Worm (Caenorhabditis elegans) whole organism, early embryonic: ENCODE measurements around the gene lin-9.
A peak's percentile ranks its signal among the peaks of the same experiment; 100 is the strongest.

Experiments used
- B0310.2 ChIP-seq: sonication (generic microtip); optimal IDR thresholded peaks from 2 replicates; lab custom pipeline; 2016; ENCODE audit warnings: mild to moderate bottlenecking, missing genetic modification characterization, missing compliant biosample characterization
- aly-1 ChIP-seq: sonication (generic microtip); optimal IDR thresholded peaks from 2 replicates; lab custom pipeline; 2016; ENCODE audit warnings: missing genetic modification characterization, missing compliant biosample characterization
- ama-1 ChIP-seq: fragments of 150-350 bp; optimal IDR thresholded peaks from 2 replicates; lab custom pipeline; 2014
- ceh-36 ChIP-seq: sonication (generic microtip); optimal IDR thresholded peaks from 2 replicates; lab custom pipeline; 2016; ENCODE audit warnings: missing genetic modification characterization, inconsistent platforms, missing compliant biosample characterization
- ets-7 ChIP-seq: sonication (generic microtip); optimal IDR thresholded peaks from 2 replicates; lab custom pipeline; 2016; ENCODE audit warnings: missing genotype, missing genetic modification characterization, missing compliant biosample characterization
- flt-1 ChIP-seq: fragments of 200-800 bp; sonication (Bioruptor generic); IDR thresholded peaks from 2 replicates; pipeline ENCODE4 v1.3.6; 2022; ENCODE audit warnings: missing genetic modification characterization, missing compliant biosample characterization
- hmbx-1 ChIP-seq: sonication (generic microtip); optimal IDR thresholded peaks from 2 replicates; lab custom pipeline; 2016; ENCODE audit warnings: mild to moderate bottlenecking, missing genetic modification characterization, missing compliant biosample characterization
- hmg-4 ChIP-seq: fragments of 200-800 bp; sonication (Bioruptor generic); optimal IDR thresholded peaks from 2 replicates; lab custom pipeline; 2018; ENCODE audit warnings: mild to moderate bottlenecking, missing genetic modification characterization, missing compliant biosample characterization
- hnd-1 ChIP-seq: sonication (generic microtip); optimal IDR thresholded peaks from 2 replicates; lab custom pipeline; 2016; ENCODE audit warnings: missing genetic modification characterization, missing compliant biosample characterization
- pes-1 ChIP-seq: fragments of 200-800 bp; sonication (Bioruptor generic); IDR thresholded peaks from 2 replicates; pipeline ENCODE4 v1.3.6; 2022; ENCODE audit warnings: missing genetic modification reagents, missing genetic modification characterization, missing compliant biosample characterization
- tbx-11 ChIP-seq: fragments of 200-800 bp; sonication (Bioruptor generic); IDR thresholded peaks from 2 replicates; pipeline ENCODE4 v1.3.6; 2022; ENCODE audit warnings: missing genetic modification characterization, missing compliant biosample characterization
- tbx-37 ChIP-seq: fragments of 200-800 bp; sonication (Bioruptor generic); conservative IDR thresholded peaks from 2 replicates; pipeline ENCODE4 v1.3.6; 2022; ENCODE audit warnings: missing genetic modification reagents, missing genetic modification characterization, missing compliant biosample characterization

DNA sequence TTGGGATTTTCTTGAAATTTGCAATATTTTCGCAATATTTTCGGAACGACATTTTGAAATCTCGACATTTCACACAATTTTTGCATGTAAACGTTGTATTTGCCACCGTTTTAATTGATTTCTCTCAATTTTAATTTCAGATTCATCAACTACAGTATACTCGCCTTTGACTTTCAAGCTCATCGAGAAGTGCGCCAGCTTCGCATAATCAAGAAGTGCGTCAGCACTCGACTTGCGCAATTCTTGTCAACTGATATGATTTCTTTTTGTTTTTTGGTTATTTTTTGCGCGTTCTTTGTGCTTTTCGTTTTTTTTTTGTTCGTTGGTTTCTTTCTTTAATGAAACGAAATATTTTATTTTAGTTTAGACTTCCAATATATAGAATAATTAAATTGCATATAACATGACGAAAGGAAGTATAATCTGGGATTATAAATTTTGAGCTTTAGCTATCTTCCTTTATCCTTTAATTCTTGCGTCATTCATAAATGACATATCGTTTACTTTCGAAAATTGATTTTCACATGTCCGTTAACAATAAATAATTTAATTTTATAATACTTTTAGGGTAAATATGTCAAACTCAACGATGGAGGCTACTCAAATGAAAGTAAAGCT is 16.6 kb downstream of the lin-9 start, which contains the start of gene famh-136:
- TF ChIP-seq flt-1 (GFP tag; lab: Robert Waterston, UW) (0 out of 2 replicates have a peak, but pooled peaks have one; percentile 33), tbx-37 (GFP tag; lab: Robert Waterston, UW) (no peak; the same call in 1 of the 2 replicates), pes-1 (GFP tag; lab: Robert Waterston, UW) (peak; percentile 67), aly-1 (tag; lab: Kevin White, UChicago) (no peak), ceh-36 (tag; lab: Kevin White, UChicago) (peak; percentile 12), B0310.2 (tag; lab: Kevin White, UChicago) (no peak), hmg-4 (GFP tag; lab: Kevin White, UChicago) (no peak), hmbx-1 (tag; lab: Kevin White, UChicago) (no peak), ama-1 (lab: Kevin White, UChicago) (no peak), ets-7 (tag; lab: Kevin White, UChicago) (no peak), tbx-11 (GFP tag; lab: Robert Waterston, UW) (0 out of 2 replicates have a peak, but pooled peaks have one; percentile 12), hnd-1 (tag; lab: Kevin White, UChicago) (no peak)
